Fruit fly (Drosophila melanogaster): ENCODE data around the gene CG11379.

CG11379 gene

DNA sequence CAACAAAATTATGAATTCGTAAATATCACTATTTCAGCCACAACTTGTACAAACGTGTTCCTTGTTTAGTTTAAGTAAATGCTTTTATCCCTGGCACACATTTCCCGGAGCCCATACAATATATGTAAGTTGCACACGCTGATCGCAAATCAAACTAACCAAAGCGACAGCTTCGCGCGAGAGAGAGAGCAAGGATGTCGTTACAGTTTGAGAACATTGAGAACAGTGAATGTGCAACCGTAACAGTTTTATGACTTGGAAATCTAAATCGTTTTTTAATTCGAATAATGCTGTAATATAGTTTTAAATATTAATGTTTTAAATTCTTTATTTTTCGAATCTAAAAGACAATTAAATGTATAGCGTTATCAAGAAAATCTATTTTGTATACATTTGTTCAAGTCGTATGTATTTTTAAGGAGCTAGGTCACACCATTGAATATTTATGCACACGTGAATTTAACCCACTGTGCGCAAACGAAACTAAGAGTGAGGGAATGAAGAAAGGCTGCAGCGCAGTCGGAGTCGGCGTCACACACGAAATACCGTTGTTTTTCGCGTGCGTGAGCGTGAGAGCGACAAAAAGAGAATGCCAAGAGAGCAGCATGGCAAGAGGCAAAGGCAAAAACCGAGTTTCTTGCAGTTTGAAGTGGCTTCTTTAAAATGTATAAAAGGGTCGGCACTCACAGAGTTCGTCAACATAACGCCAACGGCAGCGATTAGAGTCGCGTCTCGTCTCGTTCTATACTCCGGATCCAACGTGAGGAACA lies 29.5 kb downstream of the CG11379 start, which contains the start of gene CG11382:
TSS of gene CG11382 (plus strand) at position 720 of the 770 bp plus-strand sequence.
- TF ChIP-seq CG5204 (GFP tag; optimal IDR thresholded peaks at IDR 0.05): no peak
- no peak for TF ChIP-seq Mnt (GFP tag; optimal IDR thresholded peaks at IDR 0.05)
- TF ChIP-seq Hr96 (GFP tag; optimal IDR thresholded peaks at IDR 0.05): no peak
- TF ChIP-seq kay (GFP tag; ENCODE audit: borderline replicate concordance): no peak
- TF ChIP-seq CG1620 (GFP tag; optimal IDR thresholded peaks at IDR 0.05): no peak
- TF ChIP-seq pad (GFP tag; optimal IDR thresholded peaks at IDR 0.05): no peak
- TF ChIP-seq CG7101 (tag; optimal IDR thresholded peaks at IDR 0.05): no peak

DNA sequence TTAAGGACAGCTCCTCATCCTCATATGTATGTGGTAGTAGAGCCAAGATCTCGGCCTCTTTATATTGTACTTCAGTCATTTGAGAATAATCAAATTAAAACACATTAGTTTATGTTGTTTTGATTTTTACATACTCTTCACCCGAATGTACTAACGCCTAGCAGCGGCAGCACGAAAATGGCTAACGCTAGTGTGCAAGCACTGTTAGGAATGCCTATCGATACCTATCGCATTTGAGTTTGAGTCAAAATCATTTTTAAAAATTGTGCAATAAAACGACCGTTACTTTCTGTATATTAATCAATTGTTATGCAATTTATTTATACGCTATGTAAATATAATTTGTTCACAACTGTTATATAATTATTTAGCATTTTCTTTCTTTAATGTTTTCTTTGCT lies 35.0 kb downstream of the CG11379 start, which contains the start of gene CG11398:
TSS of gene CG11398 (minus strand) at position 157 of the 400 bp plus-strand sequence.
- no peak for TF ChIP-seq Clk (GFP tag; optimal IDR thresholded peaks at IDR 0.05)
- no peak for TF ChIP-seq pad (GFP tag; optimal IDR thresholded peaks at IDR 0.05)
- no peak for TF ChIP-seq cnc (optimal IDR thresholded peaks at IDR 0.05)
- peak; percentile 40 for TF ChIP-seq bab1 (GFP tag; optimal IDR thresholded peaks at IDR 0.05)
- TF ChIP-seq cic (GFP tag; optimal IDR thresholded peaks at IDR 0.05): peak; percentile 2
- TF ChIP-seq toe (GFP tag; optimal IDR thresholded peaks at IDR 0.05): no peak
- no peak for TF ChIP-seq kay (GFP tag; ENCODE audit: borderline replicate concordance)
- no peak for TF ChIP-seq CG11617 (GFP tag; optimal IDR thresholded peaks at IDR 0.05)
- TF ChIP-seq tj (GFP tag; optimal IDR thresholded peaks at IDR 0.05): no peak
- TF ChIP-seq Hr96 (GFP tag; optimal IDR thresholded peaks at IDR 0.05): no peak
- TF ChIP-seq CG33017 (tag; optimal IDR thresholded peaks at IDR 0.05): no peak
- no peak for TF ChIP-seq CG1620 (GFP tag; optimal IDR thresholded peaks at IDR 0.05)
- TF ChIP-seq CG5204 (GFP tag; optimal IDR thresholded peaks at IDR 0.05): no peak

DNA sequence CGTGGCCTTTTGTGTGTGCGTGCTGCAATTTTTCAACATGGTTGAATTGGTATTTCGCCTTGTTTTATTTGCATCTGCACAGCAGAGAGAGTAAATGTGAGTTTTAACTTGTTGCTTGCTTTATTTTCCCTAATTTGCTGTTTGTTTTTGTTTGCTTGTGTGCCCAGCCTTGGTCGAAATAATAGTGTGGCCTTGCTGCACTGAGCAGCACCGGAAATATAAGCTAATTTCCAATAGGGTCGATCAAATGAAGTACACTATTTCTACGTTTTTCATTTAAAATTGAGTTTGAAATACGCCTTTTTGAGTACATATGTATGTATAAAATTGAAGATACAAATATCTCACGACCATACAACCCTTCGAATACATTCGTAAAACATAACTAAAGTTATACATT lies 36.7 kb downstream of the CG11379 start:
- TF ChIP-seq bab1 (GFP tag; optimal IDR thresholded peaks at IDR 0.05) (no peak), CG7101 (tag; optimal IDR thresholded peaks at IDR 0.05) (no peak), Hr96 (GFP tag; optimal IDR thresholded peaks at IDR 0.05) (no peak), toe (GFP tag; optimal IDR thresholded peaks at IDR 0.05) (no peak), CG12768 (GFP tag; optimal IDR thresholded peaks at IDR 0.05) (no peak), CG14711 (tag; optimal IDR thresholded peaks at IDR 0.05) (no peak), pad (GFP tag; optimal IDR thresholded peaks at IDR 0.05) (no peak), CG33017 (tag; optimal IDR thresholded peaks at IDR 0.05) (no peak)

DNA sequence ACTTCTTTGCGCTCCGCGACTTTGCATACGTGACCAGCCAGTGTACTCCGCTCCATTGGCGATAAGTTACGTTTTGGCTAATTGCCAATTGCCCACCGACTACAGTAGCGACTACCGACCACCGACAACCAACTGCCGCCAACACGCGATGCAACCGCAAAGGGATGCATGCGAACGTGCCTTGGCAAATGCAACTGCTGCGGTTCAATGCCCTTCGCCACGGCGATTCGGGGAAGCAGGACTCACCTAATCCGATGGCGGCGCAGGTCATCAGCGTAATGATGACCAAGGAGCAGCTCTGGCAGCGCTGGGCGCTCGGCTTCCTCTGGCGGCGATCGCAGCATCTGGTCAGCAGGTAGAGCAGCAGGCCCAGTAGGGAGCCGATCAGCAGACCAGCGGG lies 45.9 kb downstream of the CG11379 start:
- TF ChIP-seq toe (GFP tag; optimal IDR thresholded peaks at IDR 0.05): no peak
- TF ChIP-seq pad (GFP tag; optimal IDR thresholded peaks at IDR 0.05): no peak
- TF ChIP-seq CG33017 (tag; optimal IDR thresholded peaks at IDR 0.05): no peak
- no peak for TF ChIP-seq CG5204 (GFP tag; optimal IDR thresholded peaks at IDR 0.05)
- TF ChIP-seq tj (GFP tag; optimal IDR thresholded peaks at IDR 0.05): no peak
- TF ChIP-seq Hr96 (GFP tag; optimal IDR thresholded peaks at IDR 0.05): no peak
- no peak for TF ChIP-seq CG1620 (GFP tag; optimal IDR thresholded peaks at IDR 0.05)
- no peak for TF ChIP-seq bab1 (GFP tag; optimal IDR thresholded peaks at IDR 0.05)
- TF ChIP-seq CG12768 (GFP tag; optimal IDR thresholded peaks at IDR 0.05): no peak
- TF ChIP-seq CG14711 (tag; optimal IDR thresholded peaks at IDR 0.05): no peak
- no peak for TF ChIP-seq Clk (GFP tag; optimal IDR thresholded peaks at IDR 0.05)
- no peak for TF ChIP-seq Crg-1 (GFP tag; optimal IDR thresholded peaks at IDR 0.05)
- no peak for TF ChIP-seq CG11617 (GFP tag; optimal IDR thresholded peaks at IDR 0.05)
- no peak for TF ChIP-seq Mnt (GFP tag; optimal IDR thresholded peaks at IDR 0.05)
- TF ChIP-seq cnc (optimal IDR thresholded peaks at IDR 0.05): no peak
- TF ChIP-seq CG7101 (tag; optimal IDR thresholded peaks at IDR 0.05): no peak
- TF ChIP-seq kay (GFP tag; ENCODE audit: borderline replicate concordance): no peak

DNA sequence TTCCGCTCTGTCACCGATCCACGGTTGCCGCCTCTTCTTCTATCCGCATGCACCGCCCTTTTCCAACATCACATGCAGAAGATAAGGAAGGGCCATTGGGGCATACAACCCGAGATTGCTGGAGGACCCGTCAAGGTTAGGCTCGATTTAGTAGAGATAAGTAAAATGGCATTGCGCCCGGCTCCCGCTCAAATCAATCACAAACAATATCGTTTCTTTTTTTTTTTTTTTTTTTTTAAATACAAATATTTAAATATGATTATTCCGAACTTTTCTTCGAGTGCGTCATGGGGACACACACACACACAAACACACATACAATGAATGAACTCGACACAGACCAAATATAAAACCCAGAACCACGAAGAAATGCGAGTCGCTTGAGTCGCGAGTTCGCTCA lies 49.1 kb downstream of the CG11379 start:
- TF ChIP-seq cnc (optimal IDR thresholded peaks at IDR 0.05) (no peak), CG7045 (GFP tag; optimal IDR thresholded peaks at IDR 0.05) (no peak), Mnt (GFP tag; optimal IDR thresholded peaks at IDR 0.05) (no peak), tj (GFP tag; optimal IDR thresholded peaks at IDR 0.05) (no peak), Crg-1 (GFP tag; optimal IDR thresholded peaks at IDR 0.05) (no peak), Clk (GFP tag; optimal IDR thresholded peaks at IDR 0.05) (no peak), cic (GFP tag; optimal IDR thresholded peaks at IDR 0.05) (no peak), CG12768 (GFP tag; optimal IDR thresholded peaks at IDR 0.05) (no peak), ovo (GFP tag; optimal IDR thresholded peaks at IDR 0.05) (no peak), kay (GFP tag; ENCODE audit: borderline replicate concordance) (no peak), CG7101 (tag; optimal IDR thresholded peaks at IDR 0.05) (no peak)

DNA sequence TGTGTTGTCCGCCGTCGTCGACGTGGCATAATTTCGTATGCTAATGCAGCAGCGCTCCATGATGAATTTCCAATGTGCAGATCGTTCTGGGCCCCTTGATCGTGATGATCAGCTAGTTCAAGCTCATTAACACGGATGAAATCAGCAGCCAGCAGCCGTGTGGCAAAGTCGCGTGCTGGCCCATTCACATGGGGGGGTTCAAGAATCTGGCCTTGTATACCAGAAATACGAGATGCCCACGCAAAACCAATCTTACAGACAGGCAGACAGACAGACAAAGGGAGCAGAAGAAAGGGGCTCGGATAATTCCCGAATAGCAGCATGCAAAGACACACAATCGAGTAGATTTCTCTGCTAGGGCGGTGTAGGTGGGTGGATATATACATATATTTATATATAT lies 49.6 kb downstream of the CG11379 start:
- no peak for TF ChIP-seq CG5204 (GFP tag; optimal IDR thresholded peaks at IDR 0.05)
- no peak for TF ChIP-seq CG12768 (GFP tag; optimal IDR thresholded peaks at IDR 0.05)
- peak; percentile 41 for TF ChIP-seq tj (GFP tag; optimal IDR thresholded peaks at IDR 0.05)
